Fruit fly (Drosophila melanogaster) whole organism, embryonic: Measurements from ENCODE around the gene put.
A peak's percentile ranks its signal among the peaks of the same experiment; 100 is the strongest.

ENCODE experiments used
- CG10147 ChIP-seq: fragments of 200-800 bp; sonication (Bioruptor generic); optimal IDR thresholded peaks from 2 replicates; lab custom pipeline; 2019; ENCODE audit warnings: missing biosample characterization, mild to moderate bottlenecking, missing genetic modification characterization, moderate library complexity
- CG10565 ChIP-seq: fragments of 200-800 bp; sonication (Bioruptor generic); optimal IDR thresholded peaks from 3 replicates; lab custom pipeline; 2016; ENCODE audit warnings: missing biosample characterization, mild to moderate bottlenecking, missing genetic modification characterization
- CG11093 ChIP-seq: fragments of 200-800 bp; sonication (Bioruptor generic); IDR thresholded peaks from 3 replicates; pipeline ENCODE4 v1.3.6; 2022; ENCODE audit warnings: missing biosample characterization, missing genetic modification characterization
- CG11398 ChIP-seq: fragments of 200-800 bp; sonication (Bioruptor generic); optimal IDR thresholded peaks from 2 replicates; lab custom pipeline; 2016; ENCODE audit warnings: missing biosample characterization, missing genetic modification characterization
- CG14014 ChIP-seq: fragments of 200-800 bp; sonication (Bioruptor generic); IDR thresholded peaks from 2 replicates; pipeline ENCODE4 v1.3.6; 2022; ENCODE audit warnings: missing biosample characterization, missing genetic modification characterization
- CG16813 ChIP-seq: fragments of 200-800 bp; sonication (Bioruptor generic); IDR thresholded peaks from 3 replicates; pipeline ENCODE4 v1.3.6; 2022; ENCODE audit warnings: missing biosample characterization, missing genetic modification characterization; ENCODE audit not compliant: partially characterized antibody
- CG2120 ChIP-seq: fragments of 200-800 bp; sonication (Bioruptor generic); optimal IDR thresholded peaks from 3 replicates; lab custom pipeline; 2016; ENCODE audit warnings: missing biosample characterization, missing genetic modification characterization
- CG3995 ChIP-seq: fragments of 200-800 bp; sonication (Bioruptor generic); optimal IDR thresholded peaks from 3 replicates; lab custom pipeline; 2016; ENCODE audit warnings: missing biosample characterization, missing genetic modification characterization
- CG4360 ChIP-seq: fragments of 200-800 bp; sonication (Bioruptor generic); IDR thresholded peaks from 2 replicates; pipeline ENCODE4 v1.3.6; 2022; ENCODE audit warnings: missing biosample characterization, missing genetic modification characterization
- CG5180 ChIP-seq: fragments of 200-800 bp; sonication (Bioruptor generic); optimal IDR thresholded peaks from 3 replicates; lab custom pipeline; 2017; ENCODE audit warnings: missing biosample characterization, missing genetic modification characterization, mild to moderate bottlenecking, moderate library complexity, missing genetic modification reagents
- CG5245 ChIP-seq: fragments of 200-800 bp; sonication (Bioruptor generic); optimal IDR thresholded peaks from 3 replicates; lab custom pipeline; 2016; ENCODE audit warnings: missing biosample characterization, missing genetic modification characterization
- CG7786 ChIP-seq: fragments of 200-800 bp; sonication (Bioruptor generic); optimal IDR thresholded peaks from 2 replicates; lab custom pipeline; 2016; ENCODE audit warnings: missing biosample characterization, missing genetic modification characterization
- CG7839 ChIP-seq: fragments of 200-800 bp; sonication (Bioruptor generic); optimal IDR thresholded peaks from 3 replicates; lab custom pipeline; 2018; ENCODE audit warnings: missing biosample characterization, mild to moderate bottlenecking, missing genetic modification characterization, moderate library complexity
- CG9437 ChIP-seq: fragments of 200-800 bp; sonication (Bioruptor generic); optimal IDR thresholded peaks from 2 replicates; lab custom pipeline; 2018; ENCODE audit warnings: missing biosample characterization, mild to moderate bottlenecking, missing genetic modification characterization
- D ChIP-seq, 2 experiments: fragments of 200-800 bp in 1 of 2; fragments of >200 bp in 1 of 2; sonication (Bioruptor generic) in 1 of 2; optimal IDR thresholded peaks; 2 replicates in 1 of 2; 3 replicates in 1 of 2; lab custom pipeline; 2017; ENCODE audit warnings: mild to moderate bottlenecking in 1 of 2, missing biosample characterization in 1 of 2, missing genetic modification characterization in 1 of 2, missing genetic modification reagents in 1 of 2
- Drgx ChIP-seq: fragments of 200-800 bp; sonication (Bioruptor generic); IDR thresholded peaks from 2 replicates; pipeline ENCODE4 v1.3.6; 2022; ENCODE audit warnings: missing biosample characterization, missing genetic modification characterization
- Elba2 ChIP-seq: fragments of 200-800 bp; sonication (Bioruptor generic); optimal IDR thresholded peaks from 3 replicates; lab custom pipeline; 2016; ENCODE audit warnings: missing biosample characterization, missing genetic modification characterization
- HLH4C ChIP-seq: fragments of 200-800 bp; sonication (Bioruptor generic); IDR thresholded peaks from 3 replicates; pipeline ENCODE4 v1.3.6; 2022; ENCODE audit warnings: missing biosample characterization, missing genetic modification characterization; ENCODE audit not compliant: partially characterized antibody
- Hr39 ChIP-seq: fragments of >200 bp; optimal IDR thresholded peaks from 2 replicates; lab custom pipeline; 2017
- Lim3 ChIP-seq: fragments of 200-800 bp; sonication (Bioruptor generic); IDR thresholded peaks from 2 replicates; pipeline ENCODE4 v1.3.6; 2022; ENCODE audit warnings: missing biosample characterization, missing genetic modification characterization
- Med ChIP-seq: fragments of 200-800 bp; sonication (Bioruptor generic); peaks from one replicate; lab custom pipeline; 2016; ENCODE audit warnings: missing biosample characterization, missing genetic modification characterization, mild to moderate bottlenecking, inconsistent platforms, moderate library complexity
- Nf-YA ChIP-seq: fragments of 200-800 bp; sonication (Bioruptor generic); IDR thresholded peaks from 2 replicates; pipeline ENCODE4 v1.3.6; 2022; ENCODE audit warnings: missing biosample characterization, missing genetic modification characterization
- Nf-YB ChIP-seq: fragments of 200-800 bp; sonication (Bioruptor generic); optimal IDR thresholded peaks from 3 replicates; lab custom pipeline; 2019; ENCODE audit warnings: missing biosample characterization, mild to moderate bottlenecking, missing genetic modification characterization, moderate library complexity
- Nf-YC ChIP-seq: fragments of 200-800 bp; optimal IDR thresholded peaks from 3 replicates; lab custom pipeline; 2019; ENCODE audit warnings: missing biosample characterization, mild to moderate bottlenecking, missing genetic modification characterization, moderate library complexity
- Pdp1 ChIP-seq, 2 experiments: fragments of 200-800 bp; sonication (Bioruptor generic); optimal IDR thresholded peaks; 3 replicates each; lab custom pipeline; 2016; ENCODE audit warnings: missing biosample characterization in 2 of 2, missing genetic modification characterization in 2 of 2, mild to moderate bottlenecking in 1 of 2, moderate library complexity in 1 of 2
- Scr ChIP-seq: fragments of 200-800 bp; sonication (Bioruptor generic); IDR thresholded peaks from 2 replicates; pipeline ENCODE4 v1.3.6; 2022; ENCODE audit warnings: missing biosample characterization, missing genetic modification characterization; ENCODE audit not compliant: partially characterized antibody
- Stat92E ChIP-seq, 3 experiments: fragments of >200 bp in 2 of 3; fragments of 200-800 bp in 1 of 3; sonication (Bioruptor generic) in 1 of 3; optimal IDR thresholded peaks; 2 replicates each; lab custom pipeline; 2017 to 2019; ENCODE audit warnings: missing biosample characterization in 3 of 3, missing genetic modification characterization in 3 of 3, mild to moderate bottlenecking in 1 of 3, moderate library complexity in 1 of 3
- ap ChIP-seq: fragments of 200-800 bp; sonication (Bioruptor generic); IDR thresholded peaks from 2 replicates; pipeline ENCODE4 v1.3.6; 2022; ENCODE audit warnings: missing biosample characterization, missing genetic modification characterization
- ash1 ChIP-seq: fragments of 200-800 bp; sonication (Bioruptor generic); optimal IDR thresholded peaks from 2 replicates; lab custom pipeline; 2018; ENCODE audit warnings: missing biosample characterization, mild to moderate bottlenecking, missing genetic modification characterization
- chinmo ChIP-seq: fragments of 200-800 bp; sonication (Bioruptor generic); IDR thresholded peaks from 4 replicates; pipeline ENCODE4 v1.3.6; 2022; ENCODE audit warnings: missing biosample characterization, missing genetic modification characterization; ENCODE audit not compliant: partially characterized antibody
- dmrt11E ChIP-seq: fragments of 200-800 bp; sonication (Bioruptor generic); optimal IDR thresholded peaks from 3 replicates; lab custom pipeline; 2018; ENCODE audit warnings: missing biosample characterization, mild to moderate bottlenecking, missing genetic modification characterization, moderate library complexity
- ftz-f1 ChIP-seq: fragments of 200-800 bp; sonication (Bioruptor generic); optimal IDR thresholded peaks from 2 replicates; lab custom pipeline; 2016; ENCODE audit warnings: missing biosample characterization, missing genetic modification characterization
- gfzf ChIP-seq: fragments of 200-800 bp; sonication (Bioruptor generic); optimal IDR thresholded peaks from 2 replicates; lab custom pipeline; 2016; ENCODE audit warnings: missing biosample characterization, mild to moderate bottlenecking, missing genetic modification characterization, moderate library complexity
- grn ChIP-seq: fragments of 200-800 bp; sonication (Bioruptor generic); optimal IDR thresholded peaks from 3 replicates; lab custom pipeline; 2017; ENCODE audit warnings: missing biosample characterization, missing genetic modification characterization
- hb ChIP-seq: fragments of 200-800 bp; sonication (Bioruptor generic); IDR thresholded peaks from 3 replicates; pipeline ENCODE4 v1.3.6; 2022; ENCODE audit warnings: missing biosample characterization, missing genetic modification characterization; ENCODE audit not compliant: partially characterized antibody
- insv ChIP-seq, 2 experiments: fragments of 200-800 bp; sonication (Bioruptor generic); optimal IDR thresholded peaks; 3 replicates each; lab custom pipeline; 2016 to 2018; ENCODE audit warnings: missing biosample characterization in 2 of 2, missing genetic modification characterization in 2 of 2
- mld ChIP-seq: fragments of 200-800 bp; sonication (Bioruptor generic); IDR thresholded peaks from 3 replicates; pipeline ENCODE4 v1.3.6; 2022; ENCODE audit warnings: missing biosample characterization, missing genetic modification characterization; ENCODE audit not compliant: partially characterized antibody
- pan ChIP-seq, 4 experiments: fragments of >200 bp in 3 of 4; fragments of 200-800 bp in 1 of 4; sonication (Bioruptor generic) in 1 of 4; optimal IDR thresholded peaks in 3 of 4; IDR thresholded peaks in 1 of 4; 2 replicates each; pipeline versions ENCODE4 v1.3.6 to Lab custom; 2017 to 2022; ENCODE audit warnings: missing biosample characterization in 2 of 4, missing genetic modification characterization in 2 of 4, mixed read lengths in 1 of 4
- scrt ChIP-seq: fragments of 200-800 bp; sonication (Bioruptor generic); optimal IDR thresholded peaks from 2 replicates; lab custom pipeline; 2018; ENCODE audit warnings: missing biosample characterization, mild to moderate bottlenecking, missing genetic modification characterization, moderate library complexity
- tna ChIP-seq: fragments of 200-800 bp; sonication (Bioruptor generic); IDR thresholded peaks from 2 replicates; pipeline ENCODE4 v1.3.6; 2022; ENCODE audit warnings: missing biosample characterization, missing genetic modification characterization; ENCODE audit not compliant: partially characterized antibody
- zen ChIP-seq: fragments of 200-800 bp; sonication (Bioruptor generic); optimal IDR thresholded peaks from 3 replicates; lab custom pipeline; 2018; ENCODE audit warnings: missing biosample characterization, mild to moderate bottlenecking, missing genetic modification characterization, moderate library complexity
- zfh2 ChIP-seq: fragments of 200-800 bp; sonication (Bioruptor generic); optimal IDR thresholded peaks from 2 replicates; lab custom pipeline; 2016; ENCODE audit warnings: missing biosample characterization, missing genetic modification characterization

put gene

dm6 chr3R:14656760-14657604 is 31.5 kb upstream of the put start, which contains the start of gene CG3505 (continued):
- TF ChIP-seq Lim3 (GFP tag; lab: Robert Waterston, UW) (no peak), dmrt11E (tag; lab: Kevin White, UChicago) (no peak), gfzf (GFP tag; lab: Kevin White, UChicago) (peak; percentile 81), ftz-f1 (GFP tag; lab: Kevin White, UChicago) (peak; percentile 29), CG5180 (GFP tag; lab: Kevin White, UChicago) (no peak)

dm6 chr3R:14655912-14656700 is 30.6 kb upstream of the put start:
- peak; percentile 5 for TF ChIP-seq CG10147 (GFP tag; lab: Kevin White, UChicago)
- TF ChIP-seq Drgx (GFP tag; lab: Robert Waterston, UW), result 0 out of 2 replicates have a peak, but pooled peaks have one; percentile 11
- peak; percentile 24 for TF ChIP-seq CG7839 (tag; lab: Kevin White, UChicago)
- TF ChIP-seq zen (tag; lab: Kevin White, UChicago), result peak; percentile 9
- 0 out of 3 replicates have a peak, but pooled peaks have one; percentile 18 for TF ChIP-seq mld (GFP tag; lab: Robert Waterston, UW)
- no peak for TF ChIP-seq ash1
- TF ChIP-seq Med (GFP tag; lab: Kevin White, UChicago), result peak; percentile 85
- TF ChIP-seq CG11093 (GFP tag; lab: Robert Waterston, UW), result no peak
- no peak for TF ChIP-seq CG11398 (GFP tag; lab: Kevin White, UChicago)
- peak; percentile 56; the same call in 1 of the 3 replicates for TF ChIP-seq hb (GFP tag; lab: Robert Waterston, UW)
- peak in 1 of 2 experiments; percentile 70 for TF ChIP-seq Pdp1 (GFP tag; optimal IDR thresholded peaks at IDR 0.05; lab: Kevin White, UChicago)
- peak; percentile 39 for TF ChIP-seq CG7786 (GFP tag; lab: Kevin White, UChicago)
- TF ChIP-seq Elba2 (GFP tag; lab: Kevin White, UChicago), result peak; percentile 98
- no peak for TF ChIP-seq Stat92E (GFP tag; optimal IDR thresholded peaks at IDR 0.05; lab: Kevin White, UChicago)
- TF ChIP-seq chinmo (GFP tag; lab: Robert Waterston, UW), result peak; percentile 69; the same call in 2 of the 4 replicates
- TF ChIP-seq grn, result peak; percentile 55
- peak; percentile 2 for TF ChIP-seq zfh2 (GFP tag; lab: Kevin White, UChicago)
- no peak for TF ChIP-seq CG10565
- peak; percentile 89 for TF ChIP-seq CG3995 (GFP tag; lab: Kevin White, UChicago)
- no peak for TF ChIP-seq pan (optimal IDR thresholded peaks at IDR 0.05; lab: Kevin White, UChicago)
- no peak for TF ChIP-seq pan (GFP tag; optimal IDR thresholded peaks at IDR 0.05 in 1 of 2, IDR thresholded peaks at IDR 0.05 in 1 of 2)
- TF ChIP-seq Nf-YC, result peak; percentile 100
- peak; percentile 92 for TF ChIP-seq CG9437 (GFP tag; lab: Kevin White, UChicago)
- peak; percentile 70 for TF ChIP-seq D (optimal IDR thresholded peaks at IDR 0.05; lab: Kevin White, UChicago)
- no peak for TF ChIP-seq D (GFP tag; optimal IDR thresholded peaks at IDR 0.05; lab: Kevin White, UChicago)
- no peak for TF ChIP-seq CG4360 (GFP tag; lab: Robert Waterston, UW)
- peak; percentile 7; the same call in 1 of the 2 replicates for TF ChIP-seq Scr
- 0 out of 3 replicates have a peak, but pooled peaks have one; percentile 30 for TF ChIP-seq HLH4C (GFP tag; lab: Robert Waterston, UW)
- 0 out of 2 replicates have a peak, but pooled peaks have one; percentile 7 for TF ChIP-seq CG14014 (GFP tag; lab: Robert Waterston, UW)
- TF ChIP-seq Nf-YA (GFP tag; lab: Robert Waterston, UW), result peak; percentile 66
- no peak for TF ChIP-seq ap
- TF ChIP-seq insv (GFP tag; optimal IDR thresholded peaks at IDR 0.05; lab: Kevin White, UChicago), result peak; percentile 97 to 100
- no peak for TF ChIP-seq scrt (GFP tag; lab: Kevin White, UChicago)
- TF ChIP-seq tna (GFP tag; lab: Robert Waterston, UW), result 0 out of 2 replicates have a peak, but pooled peaks have one; percentile 22
- peak; percentile 55; the same call in 1 of the 3 replicates for TF ChIP-seq CG16813 (GFP tag; lab: Robert Waterston, UW)
- TF ChIP-seq CG5245 (GFP tag; lab: Kevin White, UChicago), result no peak
- peak; percentile 99 for TF ChIP-seq Nf-YB (GFP tag; lab: Kevin White, UChicago)
- no peak for TF ChIP-seq Hr39 (lab: Kevin White, UChicago)
- TF ChIP-seq CG2120 (GFP tag; lab: Kevin White, UChicago), result peak; percentile 0
